Worm (Caenorhabditis elegans) whole organism, L1 larva: Measurements from ENCODE around the gene srx-131.
A peak's percentile ranks its signal among the peaks of the same experiment; 100 is the strongest.

Experiments used
- C16A3.4 ChIP-seq: fragments of 150-350 bp; optimal IDR thresholded peaks from 2 replicates; lab custom pipeline; 2014; ENCODE audit warnings: missing biosample characterization, missing genetic modification characterization
- C34B4.2 ChIP-seq: sonication (generic microtip); optimal IDR thresholded peaks from 2 replicates; lab custom pipeline; 2017; ENCODE audit warnings: mild to moderate bottlenecking, missing genetic modification characterization, missing compliant biosample characterization
- Y116A8C.19 ChIP-seq: sonication (generic microtip); optimal IDR thresholded peaks from 2 replicates; lab custom pipeline; 2016; ENCODE audit warnings: missing compliant biosample characterization, missing genetic modification characterization, borderline replicate concordance
- aha-1 ChIP-seq: fragments of 150-350 bp; optimal IDR thresholded peaks from 2 replicates; lab custom pipeline; 2014; ENCODE audit warnings: missing biosample characterization, missing genetic modification characterization
- aly-2 ChIP-seq: fragments of 150-350 bp; optimal IDR thresholded peaks from 2 replicates; lab custom pipeline; 2014; ENCODE audit warnings: missing biosample characterization, missing genetic modification characterization
- ceh-63 ChIP-seq: fragments of 200-800 bp; sonication (Bioruptor generic); optimal IDR thresholded peaks from 2 replicates; lab custom pipeline; 2018; ENCODE audit warnings: mild to moderate bottlenecking, missing genetic modification characterization, missing compliant biosample characterization
- ceh-8 ChIP-seq: fragments of 200-800 bp; sonication (Bioruptor generic); optimal IDR thresholded peaks from 2 replicates; lab custom pipeline; 2018; ENCODE audit warnings: mild to moderate bottlenecking, missing genetic modification characterization, moderate library complexity, missing compliant biosample characterization
- ceh-90 ChIP-seq: sonication (generic microtip); optimal IDR thresholded peaks from 2 replicates; lab custom pipeline; 2016; ENCODE audit warnings: missing genetic modification characterization, missing compliant biosample characterization
- dpl-1 ChIP-seq, 3 experiments: fragments of 150-350 bp in 2 of 3; sonication (generic microtip) in 1 of 3; optimal IDR thresholded peaks; 2 replicates each; lab custom pipeline; 2014 to 2017; ENCODE audit warnings: missing biosample characterization in 3 of 3, missing genetic modification characterization in 3 of 3, missing genetic modification reagents in 3 of 3
- dsc-1 ChIP-seq: sonication (generic microtip); optimal IDR thresholded peaks from 2 replicates; lab custom pipeline; 2016; ENCODE audit warnings: mild to moderate bottlenecking, missing genetic modification characterization, missing compliant biosample characterization
- efl-1 ChIP-seq, 4 experiments: fragments of 150-350 bp; optimal IDR thresholded peaks in 3 of 4; peaks in 1 of 4; 1 replicate in 1 of 4; 2 replicates in 3 of 4; lab custom pipeline; 2014; ENCODE audit warnings: missing biosample characterization in 2 of 4, missing genetic modification characterization in 2 of 4, missing genetic modification reagents in 2 of 4
- elt-2 ChIP-seq: sonication (generic microtip); optimal IDR thresholded peaks from 2 replicates; lab custom pipeline; 2016; ENCODE audit warnings: missing genetic modification characterization, mild to moderate bottlenecking, inconsistent platforms, missing compliant biosample characterization, missing genetic modification reagents
- elt-3 ChIP-seq, 6 experiments: fragments of 150-350 bp in 1 of 6; sonication (generic microtip); optimal IDR thresholded peaks; 2 replicates each; lab custom pipeline; 2017 to 2018; ENCODE audit warnings: missing biosample characterization in 6 of 6, missing genetic modification characterization in 6 of 6, inconsistent platforms in 1 of 6
- fkh-8 ChIP-seq: sonication (generic microtip); optimal IDR thresholded peaks from 2 replicates; lab custom pipeline; 2016; ENCODE audit warnings: mild to moderate bottlenecking, missing genetic modification characterization, missing compliant biosample characterization
- fos-1 ChIP-seq: fragments of 150-350 bp; optimal IDR thresholded peaks from 2 replicates; lab custom pipeline; 2014; ENCODE audit warnings: missing biosample characterization, missing genetic modification characterization
- grh-1 ChIP-seq: fragments of 200-800 bp; sonication (Bioruptor generic); IDR thresholded peaks from 2 replicates; pipeline ENCODE4 v1.3.6; 2022; ENCODE audit warnings: missing genetic modification reagents, missing genetic modification characterization, missing compliant biosample characterization
- hlh-4 ChIP-seq: sonication (generic microtip); optimal IDR thresholded peaks from 2 replicates; lab custom pipeline; 2016; ENCODE audit warnings: mild to moderate bottlenecking, missing genetic modification characterization, missing compliant biosample characterization
- irx-1 ChIP-seq: sonication (generic microtip); optimal IDR thresholded peaks from 2 replicates; lab custom pipeline; 2016; ENCODE audit warnings: missing genetic modification characterization, missing compliant biosample characterization
- lin-13 ChIP-seq: fragments of 150-350 bp; optimal IDR thresholded peaks from 2 replicates; lab custom pipeline; 2014; ENCODE audit warnings: missing biosample characterization, missing genetic modification reagents, missing genetic modification characterization
- lin-14 ChIP-seq: fragments of 200-800 bp; sonication (Bioruptor generic); optimal IDR thresholded peaks from 2 replicates; lab custom pipeline; 2018; ENCODE audit warnings: mild to moderate bottlenecking, missing genetic modification characterization, moderate library complexity, missing compliant biosample characterization
- lin-15B ChIP-seq: fragments of 150-350 bp; sonication (generic microtip); optimal IDR thresholded peaks from 3 replicates; lab custom pipeline; 2014; ENCODE audit warnings: missing biosample characterization, missing genetic modification characterization
- lin-35 ChIP-seq, 2 experiments: fragments of 150-350 bp; optimal IDR thresholded peaks; 2 replicates each; lab custom pipeline; 2014; ENCODE audit warnings: missing biosample characterization in 2 of 2, missing genetic modification characterization in 2 of 2, missing genetic modification reagents in 2 of 2
- lin-39 ChIP-seq: fragments of 150-350 bp; optimal IDR thresholded peaks from 2 replicates; lab custom pipeline; 2014; ENCODE audit warnings: missing biosample characterization, missing genetic modification reagents, missing genetic modification characterization
- lir-3 ChIP-seq: sonication (generic microtip); optimal IDR thresholded peaks from 2 replicates; lab custom pipeline; 2016; ENCODE audit warnings: mild to moderate bottlenecking, missing genetic modification characterization, moderate library complexity, missing compliant biosample characterization; ENCODE audit not compliant: poor library complexity
- lsy-2 ChIP-seq, 2 experiments: fragments of 150-350 bp; optimal IDR thresholded peaks; 2 replicates each; lab custom pipeline; 2014; ENCODE audit warnings: missing biosample characterization in 2 of 2, missing genetic modification characterization in 2 of 2
- mdl-1 ChIP-seq, 2 experiments: fragments of 150-350 bp; optimal IDR thresholded peaks; 2 replicates each; lab custom pipeline; 2014 to 2017; ENCODE audit warnings: missing biosample characterization in 2 of 2, missing genetic modification characterization in 2 of 2, inconsistent platforms in 1 of 2
- mef-2 ChIP-seq: fragments of 150-350 bp; optimal IDR thresholded peaks from 2 replicates; lab custom pipeline; 2014; ENCODE audit warnings: missing biosample characterization, missing genetic modification characterization
- mep-1 ChIP-seq: fragments of 150-350 bp; optimal IDR thresholded peaks from 2 replicates; lab custom pipeline; 2014; ENCODE audit warnings: missing biosample characterization, missing genetic modification characterization
- nhr-19 ChIP-seq: fragments of 200-800 bp; sonication (Bioruptor generic); conservative IDR thresholded peaks from 2 replicates; pipeline ENCODE4 v1.3.6; 2022; ENCODE audit warnings: missing genetic modification characterization, missing compliant biosample characterization
- nhr-237 ChIP-seq: fragments of 150-350 bp; optimal IDR thresholded peaks from 2 replicates; lab custom pipeline; 2014; ENCODE audit warnings: missing biosample characterization, missing genetic modification characterization
- nhr-47 ChIP-seq: sonication (generic microtip); optimal IDR thresholded peaks from 2 replicates; lab custom pipeline; 2016; ENCODE audit warnings: mild to moderate bottlenecking, missing genetic modification characterization, moderate library complexity, missing compliant biosample characterization
- nhr-76 ChIP-seq: sonication (generic microtip); optimal IDR thresholded peaks from 2 replicates; lab custom pipeline; 2017; ENCODE audit warnings: missing biosample characterization, missing genetic modification characterization
- nhr-77 ChIP-seq: fragments of 150-350 bp; optimal IDR thresholded peaks from 2 replicates; lab custom pipeline; 2014; ENCODE audit warnings: missing biosample characterization, missing genetic modification characterization
- nhr-85 ChIP-seq: sonication (generic microtip); peaks from one replicate; lab custom pipeline; 2016; ENCODE audit warnings: missing genetic modification characterization, inconsistent platforms, missing compliant biosample characterization
- nhr-90 ChIP-seq: sonication (generic microtip); optimal IDR thresholded peaks from 2 replicates; lab custom pipeline; 2016; ENCODE audit warnings: mild to moderate bottlenecking, missing genetic modification characterization, missing compliant biosample characterization; ENCODE audit not compliant: poor library complexity
- pag-3 ChIP-seq: sonication (generic microtip); optimal IDR thresholded peaks from 2 replicates; lab custom pipeline; 2017; ENCODE audit warnings: missing genetic modification characterization, mild to moderate bottlenecking, missing compliant biosample characterization, antibody characterized with exemption, borderline replicate concordance; ENCODE audit not compliant: insufficient read depth
- pqm-1 ChIP-seq: sonication (generic microtip); optimal IDR thresholded peaks from 3 replicates; lab custom pipeline; 2017; ENCODE audit warnings: missing biosample characterization, missing genetic modification characterization
- snpc-4 ChIP-seq: fragments of 150-350 bp; optimal IDR thresholded peaks from 2 replicates; lab custom pipeline; 2014; ENCODE audit warnings: missing biosample characterization, missing genetic modification characterization
- sox-4 ChIP-seq: sonication (generic microtip); optimal IDR thresholded peaks from 2 replicates; lab custom pipeline; 2016; ENCODE audit warnings: missing genetic modification characterization, missing compliant biosample characterization
- unc-86 ChIP-seq: sonication (generic microtip); optimal IDR thresholded peaks from 2 replicates; lab custom pipeline; 2016; ENCODE audit warnings: missing genetic modification characterization, missing compliant biosample characterization
- vab-15 ChIP-seq: sonication (generic microtip); optimal IDR thresholded peaks from 2 replicates; lab custom pipeline; 2017; ENCODE audit warnings: missing genotype, mild to moderate bottlenecking, missing genetic modification characterization, missing compliant biosample characterization
- zip-4 ChIP-seq: fragments of 200-800 bp; sonication (Bioruptor generic); optimal IDR thresholded peaks from 2 replicates; lab custom pipeline; 2018; ENCODE audit warnings: mild to moderate bottlenecking, missing genetic modification characterization, moderate library complexity, missing compliant biosample characterization
- ztf-11 ChIP-seq, 2 experiments: sonication (generic microtip); optimal IDR thresholded peaks; 2 replicates each; lab custom pipeline; 2016 to 2017; ENCODE audit warnings: missing genetic modification characterization in 2 of 2, missing biosample characterization in 1 of 2, missing compliant biosample characterization in 1 of 2

The srx-131 gene

DNA sequence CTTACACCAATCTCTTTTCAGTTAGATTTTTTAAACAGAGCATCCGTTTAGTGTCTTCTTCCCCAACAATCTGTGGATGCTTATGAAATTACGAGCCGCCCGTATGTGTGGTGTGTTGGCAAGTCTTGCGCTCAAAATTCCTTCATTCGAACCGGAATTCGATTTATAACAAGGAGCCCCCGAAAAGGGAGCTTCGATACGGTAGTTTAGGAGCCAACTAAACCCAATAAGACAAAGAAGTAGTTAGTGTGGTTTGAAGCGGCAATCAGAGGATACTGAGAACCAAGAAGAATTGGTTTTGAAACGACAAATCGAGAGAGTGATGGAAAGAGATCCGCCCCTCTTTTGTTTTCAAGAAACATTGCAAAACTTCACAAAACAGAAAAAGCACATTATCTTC is 32.9 kb upstream of the srx-131 start:
- TF ChIP-seq lin-14 (peak; percentile 48), efl-1 (optimal IDR thresholded peaks at IDR 0.05; lab: Kevin White, UChicago) (no peak), efl-1 (GFP tag; optimal IDR thresholded peaks at IDR 0.05 in 1 of 2; lab: Kevin White, UChicago) (peak in 1 of 2 experiments; percentile 46), lin-39 (no peak), elt-2 (tag; lab: Kevin White, UChicago) (no peak)

DNA sequence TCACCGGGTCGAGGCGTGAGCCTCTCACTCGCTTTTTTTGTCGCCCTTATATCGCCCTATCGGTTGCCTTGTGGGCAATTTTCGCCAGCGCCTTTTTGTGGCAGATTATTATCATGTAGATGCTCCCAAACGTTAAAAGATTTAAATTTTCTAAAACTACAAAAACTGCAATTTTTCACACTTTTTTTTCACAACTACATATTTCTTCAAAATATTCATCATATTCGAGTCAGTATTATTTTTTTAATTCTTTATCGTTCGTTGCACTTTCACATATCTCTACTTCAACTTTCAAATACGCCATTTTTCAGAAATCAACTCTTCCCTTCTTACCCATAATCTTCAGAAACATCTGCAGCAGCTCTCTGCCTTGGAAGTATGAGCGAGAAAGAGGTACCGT is 32.3 kb upstream of the srx-131 start, which contains the start of gene ceh-24:
TSS of gene ceh-24 (plus strand) at position 301 of the 400 bp plus-strand sequence.
- no peak for TF ChIP-seq lin-35 (GFP tag; optimal IDR thresholded peaks at IDR 0.05; lab: Kevin White, UChicago)
- no peak for TF ChIP-seq nhr-47
- TF ChIP-seq irx-1 (tag; lab: Kevin White, UChicago) = no peak
- no peak for TF ChIP-seq mdl-1 (tag; optimal IDR thresholded peaks at IDR 0.05; lab: Kevin White, UChicago)

DNA sequence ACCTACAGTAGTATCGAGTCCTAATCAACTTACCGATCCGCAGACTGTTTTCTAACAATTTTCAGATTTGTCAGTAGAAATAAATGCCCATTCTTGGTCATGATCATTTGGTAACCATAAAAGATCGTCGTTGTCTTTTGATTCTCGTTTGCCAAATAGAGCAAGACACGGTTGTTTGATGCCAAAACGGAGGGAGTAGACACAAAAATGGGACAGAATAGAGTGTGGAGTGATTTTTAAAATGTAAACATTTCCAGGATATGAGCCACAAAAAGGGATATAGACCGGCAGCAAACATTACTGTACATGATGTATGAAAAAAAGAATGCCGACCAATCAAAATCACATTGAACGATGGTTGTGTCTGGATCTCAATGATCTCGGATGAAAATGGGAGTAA is 28.4 kb upstream of the srx-131 start, which contains the start of gene F55B12.2:
TSS of gene F55B12.2 (minus strand) at position 101 of the 400 bp plus-strand sequence.
- no peak for TF ChIP-seq snpc-4 (tag; lab: Kevin White, UChicago)
- TF ChIP-seq mef-2 (tag; lab: Kevin White, UChicago) = no peak
- TF ChIP-seq fos-1 = no peak
- no peak for TF ChIP-seq C16A3.4 (tag; lab: Kevin White, UChicago)
- no peak for TF ChIP-seq ceh-8 (GFP tag; lab: Kevin White, UChicago)
- no peak for TF ChIP-seq nhr-85
- TF ChIP-seq fkh-8 (tag; lab: Kevin White, UChicago) = no peak
- TF ChIP-seq C34B4.2 (tag; lab: Kevin White, UChicago) = no peak
- TF ChIP-seq lir-3 (tag; lab: Kevin White, UChicago) = no peak
- TF ChIP-seq, all 84 proteins: peak for 0

DNA sequence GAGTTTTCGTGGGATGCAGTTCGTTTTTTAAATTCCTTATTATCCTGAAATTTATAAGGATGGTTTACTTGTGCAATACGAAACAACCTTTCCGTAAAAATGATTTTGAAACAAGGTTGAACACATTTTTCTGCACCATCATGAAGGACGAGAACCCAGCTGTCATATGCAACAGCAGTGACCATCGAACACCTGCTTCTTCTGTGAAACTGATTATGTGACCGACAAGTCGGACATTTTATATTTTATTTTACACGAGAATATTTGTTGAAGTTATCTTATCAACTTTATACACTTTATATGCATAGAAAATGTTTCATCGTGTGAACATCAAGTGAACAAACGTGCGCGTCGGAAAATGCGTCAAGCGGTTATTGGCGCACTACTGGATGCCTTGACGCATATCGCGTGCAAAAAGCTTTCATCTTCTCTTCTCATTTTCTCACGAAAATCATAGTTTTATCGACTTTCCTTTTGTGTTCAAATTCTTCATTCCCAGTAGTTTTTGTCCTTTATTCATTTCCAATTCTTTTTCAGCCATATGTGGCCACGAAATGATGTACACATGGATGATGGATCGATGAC is 26.3 kb upstream of the srx-131 start, which contains the start of gene sel-10:
TSS of gene sel-10 (plus strand) at position 538 of the 585 bp plus-strand sequence.
- TF ChIP-seq irx-1 (tag; lab: Kevin White, UChicago) (peak; percentile 64), aly-2 (peak; percentile 28), nhr-90 (tag; lab: Kevin White, UChicago) (peak; percentile 79), nhr-47 (peak; percentile 87), mep-1 (tag; lab: Kevin White, UChicago) (peak; percentile 95), dsc-1 (tag; lab: Kevin White, UChicago) (peak; percentile 80), zip-4 (peak; percentile 41), sox-4 (tag; lab: Kevin White, UChicago) (peak; percentile 55), pag-3 (tag; lab: Kevin White, UChicago) (no peak), nhr-237 (no peak), ceh-90 (tag; lab: Kevin White, UChicago) (peak; percentile 49), snpc-4 (tag; lab: Kevin White, UChicago) (peak; percentile 73), lin-35 (GFP tag; optimal IDR thresholded peaks at IDR 0.05; lab: Kevin White, UChicago) (peak; percentile 78 to 84), nhr-77 (tag; lab: Kevin White, UChicago) (peak; percentile 55), unc-86 (tag; lab: Kevin White, UChicago) (peak; percentile 74), lin-13 (GFP tag; lab: Kevin White, UChicago) (peak; percentile 65), vab-15 (tag; lab: Kevin White, UChicago) (no peak), ceh-63 (GFP tag; lab: Kevin White, UChicago) (no peak), nhr-76 (tag; lab: Kevin White, UChicago) (no peak), ztf-11 (tag; optimal IDR thresholded peaks at IDR 0.05; lab: Kevin White, UChicago) (peak in 1 of 2 experiments; percentile 0), C34B4.2 (tag; lab: Kevin White, UChicago) (no peak), grh-1 (GFP tag; lab: Robert Waterston, UW) (peak; percentile 15; the same call in 1 of the 2 replicates), elt-3 (tag; optimal IDR thresholded peaks at IDR 0.05; lab: Kevin White, UChicago) (peak in 1 of 6 experiments; percentile 75), pqm-1 (tag; lab: Kevin White, UChicago) (no peak), elt-2 (tag; lab: Kevin White, UChicago) (peak; percentile 43), lin-15B (peak; percentile 63), lsy-2 (tag; optimal IDR thresholded peaks at IDR 0.05; lab: Kevin White, UChicago) (peak; percentile 85 to 88), aha-1 (tag; lab: Kevin White, UChicago) (peak; percentile 12), Y116A8C.19 (tag; lab: Kevin White, UChicago) (no peak), efl-1 (optimal IDR thresholded peaks at IDR 0.05; lab: Kevin White, UChicago) (peak; percentile 75 to 81), efl-1 (GFP tag; optimal IDR thresholded peaks at IDR 0.05 in 1 of 2; lab: Kevin White, UChicago) (peak; percentile 71 to 98), dpl-1 (GFP tag; optimal IDR thresholded peaks at IDR 0.05; lab: Kevin White, UChicago) (peak; percentile 47 to 88 (median 79)), nhr-19 (GFP tag; lab: Robert Waterston, UW) (peak; percentile 82), ceh-8 (GFP tag; lab: Kevin White, UChicago) (peak; percentile 61), hlh-4 (tag; lab: Kevin White, UChicago) (no peak), lir-3 (tag; lab: Kevin White, UChicago) (peak; percentile 57)
